Worm (Caenorhabditis elegans): ENCODE results near the gene gcy-7.

ce11 chrV:8417271-8417670, 30.1 kb downstream of the gcy-7 start:
- TF ChIP-seq him-1 (tag; optimal IDR thresholded peaks at IDR 0.05) (no peak), dao-5 (tag; optimal IDR thresholded peaks at IDR 0.05) (no peak)
